Fruit fly (Drosophila melanogaster) whole organism, prepupa: ENCODE data around the gene mTTF.

Experiments used
- CG4318 ChIP-seq: fragments of 200-800 bp; sonication (Bioruptor generic); optimal IDR thresholded peaks from 3 replicates; lab custom pipeline; 2017; ENCODE audit warnings: missing biosample characterization, mild to moderate bottlenecking, missing genetic modification characterization
- OdsH ChIP-seq: fragments of 200-800 bp; sonication (Bioruptor generic); optimal IDR thresholded peaks from 3 replicates; lab custom pipeline; 2016; ENCODE audit warnings: missing biosample characterization, missing genetic modification characterization

- TF ChIP-seq CG4318 (peak; percentile 7), OdsH (peak; percentile 5)
Observed at dm6 chr2L:14388448-14388847, 39.9 kb upstream of the mTTF start.
